Worm (Caenorhabditis elegans) whole organism, late embryonic: ENCODE results near the gene erd-2.1.

Source experiments
- F13H6.1 ChIP-seq: sonication (generic microtip); optimal IDR thresholded peaks from 2 replicates; lab custom pipeline; 2016; ENCODE audit warnings: missing genetic modification characterization, missing compliant biosample characterization
- K02D7.2 ChIP-seq: sonication (generic microtip); optimal IDR thresholded peaks from 2 replicates; lab custom pipeline; 2017; ENCODE audit warnings: mild to moderate bottlenecking, missing genetic modification characterization, missing compliant biosample characterization
- K09A11.1 ChIP-seq: sonication (generic microtip); optimal IDR thresholded peaks from 2 replicates; lab custom pipeline; 2017; ENCODE audit warnings: antibody characterized with exemption, mild to moderate bottlenecking, missing genetic modification characterization, missing compliant biosample characterization; ENCODE audit not compliant: insufficient read depth
- T23F11.4 ChIP-seq: fragments of 200-800 bp; sonication (Bioruptor generic); optimal IDR thresholded peaks from 2 replicates; lab custom pipeline; 2018; ENCODE audit warnings: mild to moderate bottlenecking, missing genetic modification characterization, missing compliant biosample characterization
- ahr-1 ChIP-seq: sonication (generic microtip); optimal IDR thresholded peaks from 2 replicates; lab custom pipeline; 2016; ENCODE audit warnings: missing genetic modification characterization, missing compliant biosample characterization
- ceh-14 ChIP-seq: sonication (generic microtip); optimal IDR thresholded peaks from 2 replicates; lab custom pipeline; 2016; ENCODE audit warnings: missing genotype, missing genetic modification characterization, missing compliant biosample characterization
- ceh-18 ChIP-seq: sonication (generic microtip); optimal IDR thresholded peaks from 2 replicates; lab custom pipeline; 2016; ENCODE audit warnings: missing genetic modification characterization, missing compliant biosample characterization
- ceh-19 ChIP-seq: fragments of 200-800 bp; sonication (Bioruptor generic); optimal IDR thresholded peaks from 2 replicates; lab custom pipeline; 2018; ENCODE audit warnings: mild to moderate bottlenecking, missing genetic modification characterization, missing compliant biosample characterization
- ceh-2 ChIP-seq: sonication (generic microtip); optimal IDR thresholded peaks from 2 replicates; lab custom pipeline; 2016; ENCODE audit warnings: missing genotype, missing genetic modification characterization, missing compliant biosample characterization
- ceh-24 ChIP-seq: sonication (generic microtip); optimal IDR thresholded peaks from 2 replicates; lab custom pipeline; 2016; ENCODE audit warnings: mild to moderate bottlenecking, missing genetic modification characterization, missing compliant biosample characterization
- ceh-30 ChIP-seq: fragments of 150-350 bp; optimal IDR thresholded peaks from 2 replicates; lab custom pipeline; 2014; ENCODE audit warnings: missing biosample characterization, missing genetic modification characterization
- ceh-31 ChIP-seq: sonication (generic microtip); optimal IDR thresholded peaks from 2 replicates; lab custom pipeline; 2016; ENCODE audit warnings: missing genetic modification characterization, missing compliant biosample characterization
- ceh-34 ChIP-seq: sonication (generic microtip); optimal IDR thresholded peaks from 2 replicates; lab custom pipeline; 2016; ENCODE audit warnings: mild to moderate bottlenecking, missing genetic modification characterization, missing compliant biosample characterization
- ceh-6 ChIP-seq: fragments of 200-800 bp; sonication (Bioruptor generic); optimal IDR thresholded peaks from 2 replicates; lab custom pipeline; 2018; ENCODE audit warnings: mild to moderate bottlenecking, missing genetic modification characterization, missing compliant biosample characterization
- ceh-9 ChIP-seq: sonication (generic microtip); optimal IDR thresholded peaks from 2 replicates; lab custom pipeline; 2016; ENCODE audit warnings: mild to moderate bottlenecking, missing genetic modification characterization, inconsistent platforms, missing compliant biosample characterization
- dmd-4 ChIP-seq: sonication (generic microtip); optimal IDR thresholded peaks from 2 replicates; lab custom pipeline; 2016; ENCODE audit warnings: borderline replicate concordance, missing genetic modification characterization, missing compliant biosample characterization
- dve-1 ChIP-seq: sonication (generic microtip); optimal IDR thresholded peaks from 2 replicates; lab custom pipeline; 2017; ENCODE audit warnings: antibody characterized with exemption, mild to moderate bottlenecking, missing genetic modification characterization, missing compliant biosample characterization
- elt-4 ChIP-seq: sonication (generic microtip); optimal IDR thresholded peaks from 2 replicates; lab custom pipeline; 2016; ENCODE audit warnings: missing genetic modification characterization, missing compliant biosample characterization
- eyg-1 ChIP-seq: sonication (generic microtip); optimal IDR thresholded peaks from 2 replicates; lab custom pipeline; 2016; ENCODE audit warnings: missing genotype, missing genetic modification characterization, missing compliant biosample characterization
- gmeb-2 ChIP-seq: sonication (generic microtip); optimal IDR thresholded peaks from 2 replicates; lab custom pipeline; 2016; ENCODE audit warnings: missing genetic modification characterization, inconsistent platforms, missing compliant biosample characterization
- hlh-15 ChIP-seq: sonication (generic microtip); optimal IDR thresholded peaks from 2 replicates; lab custom pipeline; 2016; ENCODE audit warnings: missing genetic modification characterization, missing compliant biosample characterization
- hlh-30 ChIP-seq: sonication (generic microtip); optimal IDR thresholded peaks from 2 replicates; lab custom pipeline; 2017; ENCODE audit warnings: antibody characterized with exemption, missing genetic modification characterization, missing compliant biosample characterization; ENCODE audit not compliant: insufficient read depth
- hlh-6 ChIP-seq: sonication (generic microtip); optimal IDR thresholded peaks from 2 replicates; lab custom pipeline; 2016; ENCODE audit warnings: missing genotype, missing genetic modification characterization, missing compliant biosample characterization
- hlh-8 ChIP-seq: sonication (generic microtip); optimal IDR thresholded peaks from 2 replicates; lab custom pipeline; 2016; ENCODE audit warnings: missing genotype, missing genetic modification characterization, missing compliant biosample characterization
- lin-11 ChIP-seq: fragments of 200-800 bp; sonication (Bioruptor generic); optimal IDR thresholded peaks from 2 replicates; lab custom pipeline; 2018; ENCODE audit warnings: mild to moderate bottlenecking, missing genetic modification characterization, missing compliant biosample characterization
- mec-3 ChIP-seq: sonication (generic microtip); optimal IDR thresholded peaks from 2 replicates; lab custom pipeline; 2016; ENCODE audit warnings: borderline replicate concordance, missing genetic modification characterization, missing compliant biosample characterization
- nfya-1 ChIP-seq: sonication (generic microtip); optimal IDR thresholded peaks from 2 replicates; lab custom pipeline; 2017; ENCODE audit warnings: missing genetic modification characterization, mild to moderate bottlenecking, missing compliant biosample characterization, antibody characterized with exemption, moderate library complexity
- nhr-11 ChIP-seq: fragments of 150-350 bp; optimal IDR thresholded peaks from 2 replicates; lab custom pipeline; 2014; ENCODE audit warnings: missing biosample characterization, missing genetic modification characterization
- nhr-232 ChIP-seq: sonication (generic microtip); optimal IDR thresholded peaks from 2 replicates; lab custom pipeline; 2016; ENCODE audit warnings: missing genetic modification characterization, missing compliant biosample characterization
- npax-4 ChIP-seq: sonication (generic microtip); optimal IDR thresholded peaks from 2 replicates; lab custom pipeline; 2016; ENCODE audit warnings: missing genetic modification characterization, missing compliant biosample characterization
- odd-2 ChIP-seq: sonication (generic microtip); optimal IDR thresholded peaks from 2 replicates; lab custom pipeline; 2017; ENCODE audit warnings: antibody characterized with exemption, mild to moderate bottlenecking, missing genetic modification characterization, missing compliant biosample characterization
- pha-2 ChIP-seq: sonication (generic microtip); optimal IDR thresholded peaks from 2 replicates; lab custom pipeline; 2017; ENCODE audit warnings: mild to moderate bottlenecking, missing genetic modification characterization, missing compliant biosample characterization
- pha-4 ChIP-seq: fragments of 150-350 bp; optimal IDR thresholded peaks from 2 replicates; lab custom pipeline; 2018; ENCODE audit warnings: missing biosample characterization, missing genetic modification reagents, missing genetic modification characterization
- pqm-1 ChIP-seq: sonication (generic microtip); optimal IDR thresholded peaks from 2 replicates; lab custom pipeline; 2016; ENCODE audit warnings: missing genetic modification characterization, missing compliant biosample characterization
- pros-1 ChIP-seq: fragments of 150-350 bp; optimal IDR thresholded peaks from 2 replicates; lab custom pipeline; 2014; ENCODE audit warnings: missing biosample characterization, missing genetic modification reagents, missing genetic modification characterization
- rnt-1 ChIP-seq: sonication (generic microtip); optimal IDR thresholded peaks from 2 replicates; lab custom pipeline; 2016; ENCODE audit warnings: missing genetic modification characterization, missing compliant biosample characterization
- sdc-2 ChIP-seq: sonication (generic microtip); optimal IDR thresholded peaks from 2 replicates; lab custom pipeline; 2016; ENCODE audit warnings: missing genotype, missing genetic modification characterization, missing compliant biosample characterization
- syd-9 ChIP-seq: sonication (generic microtip); optimal IDR thresholded peaks from 2 replicates; lab custom pipeline; 2016; ENCODE audit warnings: mild to moderate bottlenecking, missing genetic modification characterization, moderate library complexity, missing compliant biosample characterization
- ttx-3 ChIP-seq: sonication (generic microtip); optimal IDR thresholded peaks from 2 replicates; lab custom pipeline; 2016; ENCODE audit warnings: missing genetic modification reagents, missing genetic modification characterization, missing compliant biosample characterization
- unc-3 ChIP-seq, 2 experiments: fragments of 200-800 bp in 1 of 2; sonication (Bioruptor generic) in 1 of 2; sonication (generic microtip) in 1 of 2; conservative IDR thresholded peaks in 1 of 2; optimal IDR thresholded peaks in 1 of 2; 2 replicates each; pipeline versions ENCODE4 v1.3.6 to Lab custom; 2016 to 2022; ENCODE audit warnings: missing compliant biosample characterization in 2 of 2, missing genetic modification characterization in 2 of 2, missing genetic modification reagents in 1 of 2
- unc-55 ChIP-seq: sonication (generic microtip); optimal IDR thresholded peaks from 2 replicates; lab custom pipeline; 2017; ENCODE audit warnings: missing biosample characterization, missing genetic modification reagents, missing genetic modification characterization
- zip-5 ChIP-seq: sonication (generic microtip); optimal IDR thresholded peaks from 2 replicates; lab custom pipeline; 2016; ENCODE audit warnings: missing genetic modification characterization, missing compliant biosample characterization
- ztf-16 ChIP-seq: sonication (generic microtip); optimal IDR thresholded peaks from 2 replicates; lab custom pipeline; 2017; ENCODE audit warnings: missing genetic modification characterization, missing compliant biosample characterization

erd-2.1 gene

ce11 chrX:10194327-10195096 is 35.9 kb upstream of the erd-2.1 start, which contains the start of gene myrf-2:
TSS of gene myrf-2 (minus strand) at chrX:10194377.
- TF ChIP-seq unc-55 = no peak
- TF ChIP-seq dve-1 = no peak
- TF ChIP-seq pha-4 (tag; lab: Kevin White, UChicago) = no peak
- no peak for TF ChIP-seq unc-3 (GFP tag; conservative IDR thresholded peaks at IDR 0.05; lab: Robert Waterston, UW)
- TF ChIP-seq unc-3 (tag; optimal IDR thresholded peaks at IDR 0.05; lab: Kevin White, UChicago) = no peak
- no peak for TF ChIP-seq syd-9 (tag; lab: Kevin White, UChicago)
- TF ChIP-seq eyg-1 (tag; lab: Kevin White, UChicago) = no peak
- no peak for TF ChIP-seq F13H6.1
- TF ChIP-seq, all 69 proteins: peak for 0

DNA sequence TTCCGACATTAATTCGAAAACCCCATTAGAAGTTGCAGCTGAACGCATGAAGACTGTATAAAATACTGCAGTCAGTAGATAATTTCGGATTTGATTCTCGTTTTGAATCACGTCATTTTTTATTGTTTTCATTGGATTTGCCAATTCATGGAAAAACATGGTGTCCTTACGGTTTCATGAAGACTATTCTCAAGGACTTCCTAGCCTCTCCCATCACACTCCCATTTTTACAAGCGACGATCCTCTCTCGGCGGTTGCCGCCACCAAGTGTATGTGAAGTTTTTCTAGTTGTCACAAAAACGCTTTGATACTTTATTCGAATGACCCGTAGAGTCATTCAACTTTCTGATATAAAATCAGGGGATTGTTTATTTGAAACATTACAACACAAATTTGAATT is 31.2 kb upstream of the erd-2.1 start:
- no peak for TF ChIP-seq eyg-1 (tag; lab: Kevin White, UChicago)
- no peak for TF ChIP-seq hlh-6 (tag; lab: Kevin White, UChicago)
- TF ChIP-seq unc-3 (GFP tag; conservative IDR thresholded peaks at IDR 0.05; lab: Robert Waterston, UW) = no peak
- TF ChIP-seq unc-3 (tag; optimal IDR thresholded peaks at IDR 0.05; lab: Kevin White, UChicago) = no peak
- TF ChIP-seq elt-4 (tag; lab: Kevin White, UChicago) = no peak
- no peak for TF ChIP-seq nhr-232 (tag; lab: Kevin White, UChicago)
- TF ChIP-seq ceh-34 = no peak
- no peak for TF ChIP-seq dmd-4 (tag; lab: Kevin White, UChicago)
- no peak for TF ChIP-seq hlh-30 (tag; lab: Kevin White, UChicago)
- TF ChIP-seq, all 69 proteins: peak for 0

DNA sequence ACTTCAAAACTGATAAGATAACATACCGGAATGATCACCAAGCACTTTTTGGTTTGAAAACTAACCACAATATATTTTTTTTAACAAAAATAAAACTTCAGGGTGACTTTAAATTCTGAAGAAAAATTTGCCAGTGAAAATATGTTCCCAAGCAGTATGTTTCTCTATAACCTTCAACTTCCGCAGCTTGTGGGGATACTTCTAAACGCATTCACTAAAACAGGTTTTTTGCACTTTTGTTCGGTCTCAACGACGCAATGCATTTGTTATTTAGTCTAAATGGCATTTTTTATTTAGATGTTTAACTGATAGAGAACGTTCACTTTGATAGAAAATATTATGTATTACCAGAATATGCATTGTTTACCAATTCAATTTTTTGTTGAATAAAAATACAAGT is 30.6 kb upstream of the erd-2.1 start:
- TF ChIP-seq hlh-30 (tag; lab: Kevin White, UChicago) (no peak), nfya-1 (tag; lab: Kevin White, UChicago) (no peak), ztf-16 (tag; lab: Kevin White, UChicago) (no peak), hlh-8 (tag; lab: Kevin White, UChicago) (no peak), syd-9 (tag; lab: Kevin White, UChicago) (no peak), npax-4 (tag; lab: Kevin White, UChicago) (no peak), sdc-2 (tag; lab: Kevin White, UChicago) (no peak), mec-3 (no peak), T23F11.4 (GFP tag; lab: Kevin White, UChicago) (no peak), gmeb-2 (tag; lab: Kevin White, UChicago) (no peak), ceh-34 (no peak), pqm-1 (tag; lab: Kevin White, UChicago) (no peak), K09A11.1 (tag; lab: Kevin White, UChicago) (no peak), ceh-24 (tag; lab: Kevin White, UChicago) (no peak)
- TF ChIP-seq, all 69 proteins: peak for 0

- TF ChIP-seq pha-2 (tag; lab: Kevin White, UChicago) (peak; percentile 77), pros-1 (tag; lab: Kevin White, UChicago) (peak; percentile 42), ceh-24 (tag; lab: Kevin White, UChicago) (no peak), F13H6.1 (peak; percentile 70), nhr-11 (tag; lab: Kevin White, UChicago) (no peak), nhr-232 (tag; lab: Kevin White, UChicago) (peak; percentile 20), ceh-9 (tag; lab: Kevin White, UChicago) (no peak), ahr-1 (no peak), hlh-15 (tag; lab: Kevin White, UChicago) (no peak), zip-5 (tag; lab: Kevin White, UChicago) (no peak), ceh-6 (peak; percentile 22), ceh-14 (peak; percentile 61), elt-4 (tag; lab: Kevin White, UChicago) (no peak), rnt-1 (tag; lab: Kevin White, UChicago) (peak; percentile 72), ceh-34 (peak; percentile 87), odd-2 (no peak), ceh-30 (tag; lab: Kevin White, UChicago) (peak; percentile 52), ceh-2 (tag; lab: Kevin White, UChicago) (peak; percentile 57), ceh-19 (GFP tag; lab: Kevin White, UChicago) (no peak), syd-9 (tag; lab: Kevin White, UChicago) (peak; percentile 74), K02D7.2 (tag; lab: Kevin White, UChicago) (peak; percentile 16), ceh-31 (tag; lab: Kevin White, UChicago) (peak; percentile 77), hlh-8 (tag; lab: Kevin White, UChicago) (peak; percentile 56), sdc-2 (tag; lab: Kevin White, UChicago) (peak; percentile 81), ceh-18 (peak; percentile 85), ttx-3 (tag; lab: Kevin White, UChicago) (no peak), lin-11 (tag; lab: Kevin White, UChicago) (no peak)
Measured at ce11 chrX:10188493-10188895, 29.9 kb upstream of the erd-2.1 start.
